Worm (Caenorhabditis elegans) whole organism, L4 larva: ENCODE results near the gene gakh-1.

Source experiments
- F10B5.3 ChIP-seq: sonication (generic microtip); optimal IDR thresholded peaks from 2 replicates; lab custom pipeline; 2016; ENCODE audit warnings: mild to moderate bottlenecking, missing genetic modification characterization, missing compliant biosample characterization
- F26F4.8 ChIP-seq: fragments of 200-800 bp; sonication (Bioruptor generic); conservative IDR thresholded peaks from 2 replicates; pipeline ENCODE4 v1.3.6; 2022; ENCODE audit warnings: missing genetic modification characterization, missing compliant biosample characterization
- F37D6.2 ChIP-seq: sonication (generic microtip); optimal IDR thresholded peaks from 2 replicates; lab custom pipeline; 2016; ENCODE audit warnings: mild to moderate bottlenecking, missing genetic modification characterization, missing compliant biosample characterization
- F44E2.7 ChIP-seq: fragments of 200-800 bp; sonication (Bioruptor generic); IDR thresholded peaks from 2 replicates; pipeline ENCODE4 v2.1.2; 2022; ENCODE audit warnings: missing genetic modification characterization, missing compliant biosample characterization
- F49E8.2 ChIP-seq: sonication (generic microtip); optimal IDR thresholded peaks from 2 replicates; lab custom pipeline; 2016; ENCODE audit warnings: missing compliant biosample characterization, mild to moderate bottlenecking, missing genetic modification characterization, borderline replicate concordance
- R02D3.7 ChIP-seq: fragments of 150-350 bp; sonication (generic microtip); optimal IDR thresholded peaks from 3 replicates; lab custom pipeline; 2014; ENCODE audit warnings: missing biosample characterization, missing genetic modification characterization
- T26A8.4 ChIP-seq: fragments of 200-800 bp; sonication (Bioruptor generic); IDR thresholded peaks from 2 replicates; pipeline ENCODE4 v1.3.6; 2022; ENCODE audit warnings: missing genetic modification characterization, missing compliant biosample characterization
- Y48G9A.11 ChIP-seq: fragments of 200-800 bp; sonication (Bioruptor generic); IDR thresholded peaks from 2 replicates; pipeline ENCODE4 v1.3.6; 2022; ENCODE audit warnings: missing genetic modification reagents, missing genetic modification characterization, missing compliant biosample characterization
- ZK337.2 ChIP-seq: fragments of 200-800 bp; sonication (Bioruptor generic); IDR thresholded peaks from 2 replicates; pipeline ENCODE4 v1.3.6; 2022; ENCODE audit warnings: missing genetic modification reagents, missing genetic modification characterization, missing compliant biosample characterization
- ZK546.5 ChIP-seq, 2 experiments: sonication (generic microtip); optimal IDR thresholded peaks; 2 replicates each; lab custom pipeline; 2017; ENCODE audit warnings: missing biosample characterization in 2 of 2, missing genetic modification characterization in 2 of 2
- aly-2 ChIP-seq: sonication (generic microtip); optimal IDR thresholded peaks from 2 replicates; lab custom pipeline; 2018; ENCODE audit warnings: missing biosample characterization, missing genetic modification characterization
- ama-1 ChIP-seq: fragments of 150-350 bp; optimal IDR thresholded peaks from 2 replicates; lab custom pipeline; 2014; ENCODE audit warnings: inconsistent platforms, mixed read lengths
- arid-1 ChIP-seq: fragments of 200-800 bp; sonication (Bioruptor generic); conservative IDR thresholded peaks from 2 replicates; pipeline ENCODE4 v1.3.6; 2022; ENCODE audit warnings: missing genetic modification reagents, missing genetic modification characterization, missing compliant biosample characterization
- ceh-20 ChIP-seq: fragments of 200-800 bp; sonication (Bioruptor generic); IDR thresholded peaks from 2 replicates; pipeline ENCODE4 v1.3.6; 2022; ENCODE audit warnings: missing genetic modification reagents, missing genetic modification characterization, missing compliant biosample characterization
- ceh-32 ChIP-seq: sonication (generic microtip); optimal IDR thresholded peaks from 2 replicates; lab custom pipeline; 2016; ENCODE audit warnings: mild to moderate bottlenecking, missing genetic modification characterization, missing compliant biosample characterization; ENCODE audit not compliant: poor library complexity
- ces-1 ChIP-seq: fragments of 150-350 bp; sonication (generic microtip); optimal IDR thresholded peaks from 4 replicates; lab custom pipeline; 2014; ENCODE audit warnings: missing biosample characterization, missing genetic modification reagents, missing genetic modification characterization
- cey-2 ChIP-seq: sonication (generic microtip); optimal IDR thresholded peaks from 3 replicates; lab custom pipeline; 2017; ENCODE audit warnings: missing genetic modification characterization, mild to moderate bottlenecking, missing compliant biosample characterization, antibody characterized with exemption, borderline replicate concordance; ENCODE audit not compliant: insufficient read depth
- ctbp-1 ChIP-seq: fragments of 200-800 bp; sonication (Bioruptor generic); IDR thresholded peaks from 2 replicates; pipeline ENCODE4 v1.3.6; 2022; ENCODE audit warnings: missing genetic modification reagents, missing genetic modification characterization, missing compliant biosample characterization
- daf-12 ChIP-seq: fragments of 150-350 bp; optimal IDR thresholded peaks from 2 replicates; lab custom pipeline; 2014; ENCODE audit warnings: missing biosample characterization, missing genetic modification reagents, missing genetic modification characterization
- daf-16 ChIP-seq, 3 experiments: sonication (generic microtip); optimal IDR thresholded peaks; 2 replicates each; lab custom pipeline; 2016 to 2017; ENCODE audit warnings: missing genetic modification characterization in 3 of 3, missing genetic modification reagents in 3 of 3, mild to moderate bottlenecking in 2 of 3, missing compliant biosample characterization in 2 of 3, missing biosample characterization in 1 of 3, moderate library complexity in 1 of 3
- dmd-8 ChIP-seq: fragments of 200-800 bp; sonication (Bioruptor generic); IDR thresholded peaks from 2 replicates; pipeline ENCODE4 v1.3.6; 2022; ENCODE audit warnings: missing genetic modification characterization, missing compliant biosample characterization
- dmd-9 ChIP-seq: fragments of 200-800 bp; sonication (Bioruptor generic); IDR thresholded peaks from 2 replicates; pipeline ENCODE4 v1.3.6; 2022; ENCODE audit warnings: missing genetic modification reagents, missing genetic modification characterization, missing compliant biosample characterization
- dpl-1 ChIP-seq: fragments of 150-350 bp; optimal IDR thresholded peaks from 2 replicates; lab custom pipeline; 2014; ENCODE audit warnings: missing biosample characterization, missing genetic modification reagents, missing genetic modification characterization
- egl-43 ChIP-seq: fragments of 200-800 bp; sonication (Bioruptor generic); IDR thresholded peaks from 2 replicates; pipeline ENCODE4 v1.3.6; 2022; ENCODE audit warnings: missing genetic modification reagents, missing genetic modification characterization, missing compliant biosample characterization
- hif-1 ChIP-seq, 2 experiments: sonication (generic microtip); optimal IDR thresholded peaks; 2 replicates each; lab custom pipeline; 2016 to 2017; ENCODE audit warnings: missing compliant biosample characterization in 2 of 2, missing genetic modification characterization in 2 of 2, missing genetic modification reagents in 2 of 2, missing genotype in 2 of 2, mild to moderate bottlenecking in 1 of 2
- lin-13 ChIP-seq: fragments of 150-350 bp; optimal IDR thresholded peaks from 2 replicates; lab custom pipeline; 2014; ENCODE audit warnings: missing biosample characterization, missing genetic modification reagents, missing genetic modification characterization
- lin-38 ChIP-seq: fragments of 200-800 bp; sonication (Bioruptor generic); IDR thresholded peaks from 2 replicates; pipeline ENCODE4 v1.3.6; 2022; ENCODE audit warnings: missing genetic modification reagents, missing genetic modification characterization, missing compliant biosample characterization
- madf-5 ChIP-seq, 2 experiments: fragments of 200-800 bp; sonication (Bioruptor generic); IDR thresholded peaks; 2 replicates each; pipeline ENCODE4 v1.3.6; 2022; ENCODE audit warnings: missing compliant biosample characterization in 2 of 2, missing genetic modification characterization in 2 of 2
- mdl-1 ChIP-seq, 2 experiments: fragments of 150-350 bp in 1 of 2; sonication (generic microtip) in 1 of 2; optimal IDR thresholded peaks; 2 replicates each; lab custom pipeline; 2014 to 2017; ENCODE audit warnings: missing biosample characterization in 2 of 2, missing genetic modification characterization in 2 of 2
- mes-2 ChIP-seq: sonication (generic microtip); optimal IDR thresholded peaks from 2 replicates; lab custom pipeline; 2016; ENCODE audit warnings: missing genotype, mild to moderate bottlenecking, missing genetic modification characterization, missing compliant biosample characterization; ENCODE audit not compliant: poor library complexity, severe bottlenecking
- mxl-3 ChIP-seq: fragments of 200-800 bp; sonication (Bioruptor generic); optimal IDR thresholded peaks from 2 replicates; lab custom pipeline; 2018; ENCODE audit warnings: mild to moderate bottlenecking, missing genetic modification characterization, missing compliant biosample characterization
- nhr-11 ChIP-seq: fragments of 150-350 bp; optimal IDR thresholded peaks from 2 replicates; lab custom pipeline; 2014; ENCODE audit warnings: missing biosample characterization, missing genetic modification characterization
- nhr-237 ChIP-seq: sonication (generic microtip); optimal IDR thresholded peaks from 2 replicates; lab custom pipeline; 2017; ENCODE audit warnings: missing biosample characterization, missing genetic modification characterization
- nhr-28 ChIP-seq: fragments of 150-350 bp; optimal IDR thresholded peaks from 2 replicates; lab custom pipeline; 2014; ENCODE audit warnings: missing biosample characterization, missing genetic modification characterization
- nhr-48 ChIP-seq: sonication (generic microtip); optimal IDR thresholded peaks from 2 replicates; lab custom pipeline; 2016; ENCODE audit warnings: mild to moderate bottlenecking, missing genetic modification characterization, missing compliant biosample characterization
- nhr-6 ChIP-seq: fragments of 150-350 bp; optimal IDR thresholded peaks from 2 replicates; lab custom pipeline; 2014; ENCODE audit warnings: missing biosample characterization, missing genetic modification characterization
- pha-4 ChIP-seq, 2 experiments: fragments of 150-350 bp in 1 of 2; fragments of 200-800 bp in 1 of 2; sonication (Bioruptor generic) in 1 of 2; IDR thresholded peaks in 1 of 2; optimal IDR thresholded peaks in 1 of 2; 2 replicates each; pipeline versions ENCODE4 v1.3.6 to Lab custom; 2014 to 2022; ENCODE audit warnings: missing genetic modification characterization in 2 of 2, missing genetic modification reagents in 2 of 2, missing biosample characterization in 1 of 2, missing compliant biosample characterization in 1 of 2
- rbr-2 ChIP-seq: sonication (generic microtip); optimal IDR thresholded peaks from 2 replicates; lab custom pipeline; 2016; ENCODE audit warnings: missing genotype, missing genetic modification characterization, missing compliant biosample characterization
- saeg-2 ChIP-seq: fragments of 200-800 bp; sonication (Bioruptor generic); IDR thresholded peaks from 2 replicates; pipeline ENCODE4 v1.3.6; 2022; ENCODE audit warnings: missing genetic modification reagents, missing genetic modification characterization, missing compliant biosample characterization
- sdz-12 ChIP-seq: fragments of 200-800 bp; sonication (Bioruptor generic); optimal IDR thresholded peaks from 2 replicates; lab custom pipeline; 2018; ENCODE audit warnings: mild to moderate bottlenecking, missing genetic modification characterization, missing compliant biosample characterization
- set-16 ChIP-seq: fragments of 200-800 bp; sonication (Bioruptor generic); IDR thresholded peaks from 2 replicates; pipeline ENCODE4 v1.3.6; 2022; ENCODE audit warnings: missing genetic modification reagents, missing genetic modification characterization, missing compliant biosample characterization
- tag-97 ChIP-seq: fragments of 200-800 bp; sonication (Bioruptor generic); IDR thresholded peaks from 2 replicates; pipeline ENCODE4 v1.3.6; 2022; ENCODE audit warnings: missing genetic modification characterization, missing compliant biosample characterization
- tra-1 ChIP-seq: fragments of 200-800 bp; sonication (Bioruptor generic); IDR thresholded peaks from 2 replicates; pipeline ENCODE4 v1.3.6; 2022; ENCODE audit warnings: missing genetic modification reagents, missing genetic modification characterization, missing compliant biosample characterization
- unc-130 ChIP-seq: sonication (generic microtip); optimal IDR thresholded peaks from 2 replicates; lab custom pipeline; 2016; ENCODE audit warnings: missing genetic modification reagents, missing genetic modification characterization, missing compliant biosample characterization
- unc-39 ChIP-seq: sonication (generic microtip); optimal IDR thresholded peaks from 2 replicates; lab custom pipeline; 2017; ENCODE audit warnings: missing biosample characterization, missing genetic modification characterization
- zfp-3 ChIP-seq: fragments of 200-800 bp; sonication (Bioruptor generic); conservative IDR thresholded peaks from 2 replicates; pipeline ENCODE4 v1.3.6; 2022; ENCODE audit warnings: missing genetic modification reagents, missing genetic modification characterization, missing compliant biosample characterization
- zip-11 ChIP-seq: fragments of 200-800 bp; sonication (Bioruptor generic); IDR thresholded peaks from 2 replicates; pipeline ENCODE4 v1.3.6; 2022; ENCODE audit warnings: missing genetic modification characterization, missing compliant biosample characterization
- zip-2 ChIP-seq: fragments of 150-350 bp; optimal IDR thresholded peaks from 2 replicates; lab custom pipeline; 2014; ENCODE audit warnings: missing biosample characterization, missing genetic modification characterization
- ztf-11 ChIP-seq: fragments of 150-350 bp; optimal IDR thresholded peaks from 2 replicates; lab custom pipeline; 2014; ENCODE audit warnings: missing biosample characterization, missing genetic modification characterization
- ztf-7 ChIP-seq: fragments of 150-350 bp; optimal IDR thresholded peaks from 2 replicates; lab custom pipeline; 2014; ENCODE audit warnings: missing biosample characterization, missing genetic modification characterization

The gakh-1 gene

DNA sequence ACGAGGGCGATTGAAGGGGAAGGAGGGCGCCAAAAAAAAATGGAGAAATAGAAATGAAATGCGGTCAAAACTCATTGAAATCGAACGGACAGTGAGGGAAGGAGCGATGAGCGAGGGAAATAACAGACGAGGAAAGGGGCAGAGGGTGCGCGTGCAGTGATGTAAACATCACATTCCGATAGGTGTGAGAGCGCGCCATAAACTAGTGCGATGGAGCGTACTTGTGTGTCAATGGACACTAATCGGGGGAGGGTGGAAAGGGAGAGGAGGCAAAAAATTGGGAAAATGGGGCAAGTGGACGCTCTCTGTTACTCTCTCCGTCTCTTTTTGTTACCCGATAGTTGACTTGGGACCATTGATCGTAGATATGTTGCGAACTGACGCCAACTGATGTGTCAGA is 18.4 kb upstream of the gakh-1 start:
- TF ChIP-seq mxl-3 (GFP tag; lab: Kevin White, UChicago) (no peak), nhr-11 (tag; lab: Kevin White, UChicago) (peak; percentile 75), unc-39 (tag; lab: Kevin White, UChicago) (no peak), F44E2.7 (no peak), sdz-12 (GFP tag; lab: Kevin White, UChicago) (no peak), set-16 (GFP tag; lab: Robert Waterston, UW) (peak; percentile 3; the same call in 1 of the 2 replicates), nhr-237 (tag; lab: Kevin White, UChicago) (no peak), tra-1 (GFP tag; lab: Robert Waterston, UW) (no peak; the same call in 1 of the 2 replicates), ctbp-1 (peak; percentile 54; the same call in 1 of the 2 replicates), zip-2 (tag; lab: Kevin White, UChicago) (no peak), pha-4 (GFP tag; IDR thresholded peaks at IDR 0.05; lab: Robert Waterston, UW) (no peak), pha-4 (tag; optimal IDR thresholded peaks at IDR 0.05; lab: Kevin White, UChicago) (peak; percentile 90), R02D3.7 (tag; lab: Kevin White, UChicago) (no peak), lin-38 (GFP tag; lab: Robert Waterston, UW) (peak; percentile 57; the same call in 1 of the 2 replicates), F49E8.2 (tag; lab: Kevin White, UChicago) (no peak), Y48G9A.11 (GFP tag; lab: Robert Waterston, UW) (no peak), ZK337.2 (GFP tag; lab: Robert Waterston, UW) (no peak), saeg-2 (GFP tag; lab: Robert Waterston, UW) (no peak), madf-5 (GFP tag; IDR thresholded peaks at IDR 0.05; lab: Robert Waterston, UW) (no peak), cey-2 (tag; lab: Kevin White, UChicago) (no peak), aly-2 (tag; lab: Kevin White, UChicago) (no peak), tag-97 (GFP tag; lab: Robert Waterston, UW) (no peak), ama-1 (lab: Kevin White, UChicago) (no peak), nhr-48 (tag; lab: Kevin White, UChicago) (no peak), zip-11 (GFP tag; lab: Robert Waterston, UW) (no peak), rbr-2 (tag; lab: Kevin White, UChicago) (peak; percentile 50), ztf-7 (tag; lab: Kevin White, UChicago) (no peak), F26F4.8 (no peak), F10B5.3 (tag; lab: Kevin White, UChicago) (no peak), ceh-32 (no peak), lin-13 (GFP tag; lab: Kevin White, UChicago) (no peak), daf-12 (tag; lab: Kevin White, UChicago) (no peak), dmd-9 (no peak), dpl-1 (no peak), hif-1 (tag; optimal IDR thresholded peaks at IDR 0.05; lab: Kevin White, UChicago) (peak in 1 of 2 experiments; percentile 53), mes-2 (tag; lab: Kevin White, UChicago) (peak; percentile 67), nhr-28 (tag; lab: Kevin White, UChicago) (peak; percentile 67), ceh-20 (GFP tag; lab: Robert Waterston, UW) (no peak), ZK546.5 (tag; optimal IDR thresholded peaks at IDR 0.05; lab: Kevin White, UChicago) (no peak), F37D6.2 (tag; lab: Kevin White, UChicago) (peak; percentile 5), ztf-11 (tag; lab: Kevin White, UChicago) (no peak), ces-1 (GFP tag; lab: Kevin White, UChicago) (no peak), dmd-8 (no peak), T26A8.4 (0 out of 2 replicates have a peak, but pooled peaks have one; percentile 36), daf-16 (GFP tag; optimal IDR thresholded peaks at IDR 0.05; lab: Kevin White, UChicago) (peak in 1 of 2 experiments; percentile 56), daf-16 (tag; optimal IDR thresholded peaks at IDR 0.05; lab: Kevin White, UChicago) (peak; percentile 86), mdl-1 (tag; optimal IDR thresholded peaks at IDR 0.05; lab: Kevin White, UChicago) (peak in 1 of 2 experiments; percentile 76), nhr-6 (tag; lab: Kevin White, UChicago) (peak; percentile 37), zfp-3 (GFP tag; lab: Robert Waterston, UW) (no peak), unc-130 (no peak), egl-43 (GFP tag; lab: Robert Waterston, UW) (peak; percentile 76; the same call in 1 of the 2 replicates), arid-1 (no peak)
